Fruit fly (Drosophila melanogaster) whole organism, embryonic: ENCODE results near the gene fz.
A peak's percentile ranks its signal among the peaks of the same experiment; 100 is the strongest.

Source experiments
- Abd-B ChIP-seq: fragments of 200-800 bp; sonication (Bioruptor generic); optimal IDR thresholded peaks from 2 replicates; lab custom pipeline; 2018; ENCODE audit warnings: missing biosample characterization, mild to moderate bottlenecking, missing genetic modification characterization, moderate library complexity
- Atf3 ChIP-seq: fragments of 200-800 bp; sonication (Bioruptor generic); optimal IDR thresholded peaks from 3 replicates; lab custom pipeline; 2016; ENCODE audit warnings: missing biosample characterization, missing genetic modification characterization
- Atf6 ChIP-seq: fragments of 200-800 bp; sonication (Bioruptor generic); IDR thresholded peaks from 2 replicates; pipeline ENCODE4 v1.3.6; 2022; ENCODE audit warnings: missing biosample characterization, missing genetic modification characterization
- Awh ChIP-seq: fragments of 200-800 bp; sonication (Bioruptor generic); IDR thresholded peaks from 2 replicates; pipeline ENCODE4, ENCODE4 v1.3.6; 2022; ENCODE audit warnings: missing biosample characterization, missing genetic modification characterization
- C15 ChIP-seq: fragments of 200-800 bp; sonication (Bioruptor generic); IDR thresholded peaks from 3 replicates; pipeline ENCODE4 v1.3.6; 2022; ENCODE audit warnings: missing biosample characterization, missing genetic modification characterization
- CG11247 ChIP-seq: fragments of 200-800 bp; sonication (Bioruptor generic); IDR thresholded peaks from 2 replicates; pipeline ENCODE4 v1.3.6; 2022; ENCODE audit warnings: missing biosample characterization, missing genetic modification characterization
- CG11456 ChIP-seq: fragments of 200-800 bp; sonication (Bioruptor generic); IDR thresholded peaks from 3 replicates; pipeline ENCODE4 v1.3.6; 2022; ENCODE audit warnings: missing biosample characterization, missing genetic modification characterization
- CG11696 ChIP-seq: fragments of 200-800 bp; sonication (Bioruptor generic); IDR thresholded peaks from 2 replicates; pipeline ENCODE4 v1.3.6; 2022; ENCODE audit warnings: missing biosample characterization, missing genetic modification characterization
- CG14014 ChIP-seq: fragments of 200-800 bp; sonication (Bioruptor generic); IDR thresholded peaks from 2 replicates; pipeline ENCODE4 v1.3.6; 2022; ENCODE audit warnings: missing biosample characterization, missing genetic modification characterization
- CG16815 ChIP-seq: fragments of 200-800 bp; sonication (Bioruptor generic); optimal IDR thresholded peaks from 3 replicates; lab custom pipeline; 2017; ENCODE audit warnings: missing biosample characterization, mild to moderate bottlenecking, missing genetic modification characterization
- CG17802 ChIP-seq: fragments of 200-800 bp; sonication (Bioruptor generic); optimal IDR thresholded peaks from 2 replicates; lab custom pipeline; 2018; ENCODE audit warnings: missing biosample characterization, mild to moderate bottlenecking, missing genetic modification characterization, moderate library complexity
- CG18476 ChIP-seq: fragments of 200-800 bp; sonication (Bioruptor generic); optimal IDR thresholded peaks from 2 replicates; lab custom pipeline; 2016; ENCODE audit warnings: missing biosample characterization, mild to moderate bottlenecking, missing genetic modification characterization
- CG18619 ChIP-seq: fragments of 200-800 bp; sonication (Bioruptor generic); optimal IDR thresholded peaks from 3 replicates; lab custom pipeline; 2017; ENCODE audit warnings: missing biosample characterization, mild to moderate bottlenecking, missing genetic modification characterization
- CG18764 ChIP-seq: fragments of 200-800 bp; sonication (Bioruptor generic); optimal IDR thresholded peaks from 3 replicates; lab custom pipeline; 2016; ENCODE audit warnings: missing biosample characterization, missing genetic modification characterization
- CG31388 ChIP-seq: fragments of 200-800 bp; sonication (Bioruptor generic); optimal IDR thresholded peaks from 2 replicates; lab custom pipeline; 2016; ENCODE audit warnings: missing biosample characterization, missing genetic modification characterization
- CG32767 ChIP-seq: fragments of 200-800 bp; sonication (Bioruptor generic); IDR thresholded peaks from 2 replicates; pipeline ENCODE4 v1.3.6; 2022; ENCODE audit warnings: missing biosample characterization, missing genetic modification characterization
- CG34224 ChIP-seq: fragments of 200-800 bp; sonication (Bioruptor generic); IDR thresholded peaks from 3 replicates; pipeline ENCODE4 v1.3.6; 2022; ENCODE audit warnings: missing biosample characterization, missing genetic modification characterization; ENCODE audit not compliant: partially characterized antibody
- CG8281 ChIP-seq: fragments of 200-800 bp; sonication (Bioruptor generic); optimal IDR thresholded peaks from 2 replicates; lab custom pipeline; 2018; ENCODE audit warnings: missing biosample characterization, mild to moderate bottlenecking, missing genetic modification characterization, moderate library complexity
- CG8924 ChIP-seq: fragments of 200-800 bp; optimal IDR thresholded peaks from 3 replicates; lab custom pipeline; 2019; ENCODE audit warnings: missing biosample characterization, mild to moderate bottlenecking, missing genetic modification characterization, moderate library complexity
- CG9727 ChIP-seq: fragments of 200-800 bp; sonication (Bioruptor generic); optimal IDR thresholded peaks from 3 replicates; lab custom pipeline; 2017; ENCODE audit warnings: missing biosample characterization, mild to moderate bottlenecking, missing genetic modification characterization
- CG9797 ChIP-seq: fragments of 200-800 bp; sonication (Bioruptor generic); optimal IDR thresholded peaks from 3 replicates; lab custom pipeline; 2018; ENCODE audit warnings: missing biosample characterization, mild to moderate bottlenecking, missing genetic modification characterization
- Dfd ChIP-seq, 2 experiments: fragments of >200 bp; optimal IDR thresholded peaks; 2 replicates each; lab custom pipeline; 2017; ENCODE audit warnings: missing biosample characterization in 2 of 2, missing genetic modification characterization in 2 of 2
- Eip74EF ChIP-seq, 2 experiments: fragments of 200-800 bp in 1 of 2; fragments of >200 bp in 1 of 2; sonication (Bioruptor generic) in 1 of 2; optimal IDR thresholded peaks; 2 replicates each; lab custom pipeline; 2017 to 2019; ENCODE audit warnings: missing biosample characterization in 2 of 2, missing genetic modification characterization in 2 of 2, mild to moderate bottlenecking in 1 of 2, moderate library complexity in 1 of 2
- HLH3B ChIP-seq: fragments of 200-800 bp; sonication (Bioruptor generic); IDR thresholded peaks from 2 replicates; pipeline ENCODE4 v1.3.6; 2022; ENCODE audit warnings: missing biosample characterization, missing genetic modification characterization
- Hey ChIP-seq: fragments of 200-800 bp; sonication (Bioruptor generic); optimal IDR thresholded peaks from 3 replicates; lab custom pipeline; 2018; ENCODE audit warnings: missing biosample characterization, mild to moderate bottlenecking, missing genetic modification characterization
- Hr51 ChIP-seq, 2 experiments: fragments of 200-800 bp; sonication (Bioruptor generic); optimal IDR thresholded peaks; 2 replicates in 1 of 2; 3 replicates in 1 of 2; lab custom pipeline; 2016 to 2018; ENCODE audit warnings: missing biosample characterization in 2 of 2, missing genetic modification characterization in 2 of 2, mild to moderate bottlenecking in 1 of 2, moderate library complexity in 1 of 2
- Med ChIP-seq: fragments of 200-800 bp; sonication (Bioruptor generic); peaks from one replicate; lab custom pipeline; 2016; ENCODE audit warnings: missing biosample characterization, missing genetic modification characterization, mild to moderate bottlenecking, inconsistent platforms, moderate library complexity
- TFAM ChIP-seq: fragments of 200-800 bp; sonication (Bioruptor generic); optimal IDR thresholded peaks from 2 replicates; lab custom pipeline; 2017; ENCODE audit warnings: missing biosample characterization, missing genetic modification characterization, inconsistent platforms
- aop ChIP-seq: fragments of 200-800 bp; sonication (Bioruptor generic); IDR thresholded peaks from 2 replicates; pipeline ENCODE4 v1.3.6; 2022; ENCODE audit warnings: missing biosample characterization, missing genetic modification characterization
- ase ChIP-seq: fragments of 200-800 bp; sonication (Bioruptor generic); IDR thresholded peaks from 3 replicates; pipeline ENCODE4 v1.3.6; 2022; ENCODE audit warnings: missing biosample characterization, missing genetic modification characterization
- cas ChIP-seq: fragments of 200-800 bp; sonication (Bioruptor generic); IDR thresholded peaks from 2 replicates; pipeline ENCODE4 v1.3.6; 2022; ENCODE audit warnings: missing biosample characterization, missing genetic modification characterization
- chn ChIP-seq: fragments of 200-800 bp; sonication (Bioruptor generic); optimal IDR thresholded peaks from 2 replicates; lab custom pipeline; 2016; ENCODE audit warnings: missing biosample characterization, missing genetic modification characterization
- crol ChIP-seq: fragments of 200-800 bp; sonication (Bioruptor generic); IDR thresholded peaks from 2 replicates; pipeline ENCODE4 v1.3.6; 2022; ENCODE audit warnings: missing biosample characterization, missing genetic modification characterization
- dati ChIP-seq: fragments of 200-800 bp; sonication (Bioruptor generic); IDR thresholded peaks from 2 replicates; pipeline ENCODE4 v1.3.6; 2022; ENCODE audit warnings: missing biosample characterization, missing genetic modification characterization
- dpn ChIP-seq, 2 experiments: fragments of 200-800 bp; sonication (Bioruptor generic); optimal IDR thresholded peaks; 3 replicates each; lab custom pipeline; 2016; ENCODE audit warnings: missing biosample characterization in 2 of 2, missing genetic modification characterization in 2 of 2
- fru ChIP-seq: fragments of >200 bp; optimal IDR thresholded peaks from 2 replicates; lab custom pipeline; 2017
- h ChIP-seq: fragments of >200 bp; optimal IDR thresholded peaks from 2 replicates; lab custom pipeline; 2017
- inv ChIP-seq: fragments of 200-800 bp; sonication (Bioruptor generic); IDR thresholded peaks from 2 replicates; pipeline ENCODE4 v1.3.6; 2022; ENCODE audit warnings: missing biosample characterization, missing genetic modification characterization; ENCODE audit not compliant: partially characterized antibody
- lola ChIP-seq, 3 experiments: fragments of >200 bp in 2 of 3; fragments of 200-800 bp in 1 of 3; sonication (Bioruptor generic) in 1 of 3; optimal IDR thresholded peaks; 2 replicates each; lab custom pipeline; 2017 to 2019; ENCODE audit warnings: missing biosample characterization in 3 of 3, missing genetic modification characterization in 3 of 3, mild to moderate bottlenecking in 1 of 3, moderate library complexity in 1 of 3
- nerfin-2 ChIP-seq: fragments of 200-800 bp; sonication (Bioruptor generic); IDR thresholded peaks from 2 replicates; pipeline ENCODE4 v1.3.6; 2022; ENCODE audit warnings: missing biosample characterization, missing genetic modification characterization; ENCODE audit not compliant: partially characterized antibody
- nom ChIP-seq: fragments of 200-800 bp; sonication (Bioruptor generic); optimal IDR thresholded peaks from 2 replicates; lab custom pipeline; 2017; ENCODE audit warnings: missing biosample characterization, missing genetic modification characterization, mild to moderate bottlenecking, moderate library complexity, missing genetic modification reagents
- pan ChIP-seq, 4 experiments: fragments of >200 bp in 3 of 4; fragments of 200-800 bp in 1 of 4; sonication (Bioruptor generic) in 1 of 4; optimal IDR thresholded peaks in 3 of 4; IDR thresholded peaks in 1 of 4; 2 replicates each; pipeline versions ENCODE4 v1.3.6 to Lab custom; 2017 to 2022; ENCODE audit warnings: missing biosample characterization in 2 of 4, missing genetic modification characterization in 2 of 4, mixed read lengths in 1 of 4
- pita ChIP-seq: fragments of 200-800 bp; sonication (Bioruptor generic); optimal IDR thresholded peaks from 2 replicates; lab custom pipeline; 2017; ENCODE audit warnings: missing biosample characterization, mild to moderate bottlenecking, missing genetic modification characterization
- psq ChIP-seq: fragments of 200-800 bp; sonication (Bioruptor generic); optimal IDR thresholded peaks from 2 replicates; lab custom pipeline; 2017; ENCODE audit warnings: missing biosample characterization, missing genetic modification characterization
- ro ChIP-seq: fragments of 200-800 bp; sonication (Bioruptor generic); IDR thresholded peaks from 2 replicates; pipeline ENCODE4 v1.3.6; 2022; ENCODE audit warnings: missing biosample characterization, missing genetic modification characterization
- row ChIP-seq: fragments of 200-800 bp; sonication (Bioruptor generic); IDR thresholded peaks from 3 replicates; pipeline ENCODE4 v1.3.6; 2022; ENCODE audit warnings: missing biosample characterization, missing genetic modification characterization
- trh ChIP-seq: fragments of 200-800 bp; sonication (Bioruptor generic); optimal IDR thresholded peaks from 2 replicates; lab custom pipeline; 2016; ENCODE audit warnings: missing biosample characterization, missing genetic modification characterization
- wek ChIP-seq: fragments of 200-800 bp; sonication (Bioruptor generic); optimal IDR thresholded peaks from 3 replicates; lab custom pipeline; 2018; ENCODE audit warnings: missing biosample characterization, mild to moderate bottlenecking, missing genetic modification characterization, moderate library complexity
- z ChIP-seq: fragments of 200-800 bp; sonication (Bioruptor generic); IDR thresholded peaks from 3 replicates; pipeline ENCODE4 v1.3.6; 2022; ENCODE audit warnings: missing biosample characterization, missing genetic modification characterization
- zen ChIP-seq: fragments of 200-800 bp; sonication (Bioruptor generic); optimal IDR thresholded peaks from 3 replicates; lab custom pipeline; 2018; ENCODE audit warnings: missing biosample characterization, mild to moderate bottlenecking, missing genetic modification characterization, moderate library complexity

The fz gene

DNA sequence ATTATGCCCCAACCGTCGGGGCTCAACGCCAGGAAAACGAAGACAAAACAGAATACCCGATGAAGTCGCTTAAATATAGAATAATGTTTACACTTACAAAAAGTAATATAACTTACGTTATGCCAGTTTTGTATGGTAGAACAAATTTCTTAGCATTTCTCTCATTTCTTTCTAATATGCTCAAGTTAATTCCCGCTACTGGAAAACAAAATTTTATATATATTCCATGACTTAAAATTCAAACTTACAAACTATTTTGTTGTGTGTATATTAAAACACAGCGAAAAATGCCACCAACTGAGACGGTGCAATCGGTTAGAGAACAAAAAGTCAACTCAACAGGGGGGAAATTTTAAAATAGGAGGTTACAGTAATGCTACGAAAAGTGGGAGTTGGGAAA, 23.3 kb downstream of the fz start (continued):
- TF ChIP-seq nerfin-2 (GFP tag; lab: Robert Waterston, UW) (no peak), Eip74EF (GFP tag; optimal IDR thresholded peaks at IDR 0.05; lab: Kevin White, UChicago) (peak in 1 of 2 experiments; percentile 53), C15 (no peak), ase (GFP tag; lab: Robert Waterston, UW) (0 out of 3 replicates have a peak, but pooled peaks have one; percentile 14), dpn (GFP tag; optimal IDR thresholded peaks at IDR 0.05; lab: Kevin White, UChicago) (peak; percentile 47 to 66), pan (optimal IDR thresholded peaks at IDR 0.05; lab: Kevin White, UChicago) (no peak), pan (GFP tag; optimal IDR thresholded peaks at IDR 0.05 in 1 of 2, IDR thresholded peaks at IDR 0.05 in 1 of 2) (peak in 1 of 2 experiments; percentile 59), zen (peak; percentile 75), aop (no peak), Dfd (GFP tag; optimal IDR thresholded peaks at IDR 0.05; lab: Kevin White, UChicago) (no peak), row (peak; percentile 81), CG18764 (GFP tag; lab: Kevin White, UChicago) (peak; percentile 29), CG11456 (GFP tag; lab: Robert Waterston, UW) (0 out of 3 replicates have a peak, but pooled peaks have one; percentile 46), cas (GFP tag; lab: Robert Waterston, UW) (no peak), lola (GFP tag; optimal IDR thresholded peaks at IDR 0.05; lab: Kevin White, UChicago) (peak in 1 of 3 experiments; percentile 75), Hey (tag; lab: Kevin White, UChicago) (no peak), CG17802 (tag; lab: Kevin White, UChicago) (peak; percentile 57), CG9727 (peak; percentile 73), CG14014 (GFP tag; lab: Robert Waterston, UW) (no peak), Atf6 (peak; percentile 59; the same call in 1 of the 2 replicates), z (no peak), CG11247 (GFP tag; lab: Robert Waterston, UW) (no peak), HLH3B (peak; percentile 71), CG18476 (peak; percentile 54), CG18619 (GFP tag; lab: Kevin White, UChicago) (peak; percentile 28), Med (GFP tag; lab: Kevin White, UChicago) (peak; percentile 81), CG16815 (peak; percentile 27), psq (GFP tag; lab: Kevin White, UChicago) (peak; percentile 8), chn (GFP tag; lab: Kevin White, UChicago) (peak; percentile 27), dati (GFP tag; lab: Robert Waterston, UW) (0 out of 2 replicates have a peak, but pooled peaks have one; percentile 13), TFAM (GFP tag; lab: Kevin White, UChicago) (peak; percentile 27), CG34224 (GFP tag; lab: Robert Waterston, UW) (no peak), CG9797 (GFP tag; lab: Kevin White, UChicago) (no peak), crol (GFP tag; lab: Robert Waterston, UW) (no peak), CG32767 (GFP tag; lab: Robert Waterston, UW) (no peak), Abd-B (peak; percentile 53), CG8924 (tag; lab: Kevin White, UChicago) (peak; percentile 76), Awh (GFP tag; lab: Robert Waterston, UW) (peak; percentile 49; the same call in 1 of the 2 replicates), CG11696 (peak; percentile 34; the same call in 1 of the 2 replicates), Atf3 (GFP tag; lab: Kevin White, UChicago) (peak; percentile 34), trh (GFP tag; lab: Kevin White, UChicago) (no peak), Hr51 (GFP tag; optimal IDR thresholded peaks at IDR 0.05; lab: Kevin White, UChicago) (peak in 1 of 2 experiments; percentile 52), h (no peak), CG31388 (peak; percentile 6), inv (GFP tag; lab: Robert Waterston, UW) (no peak), CG8281 (peak; percentile 31), fru (lab: Kevin White, UChicago) (no peak), wek (GFP tag; lab: Kevin White, UChicago) (no peak), ro (GFP tag; lab: Robert Waterston, UW) (peak; percentile 38; the same call in 1 of the 2 replicates), nom (peak; percentile 37), pita (GFP tag; lab: Kevin White, UChicago) (no peak)
